Worm (Caenorhabditis elegans) whole organism, young adult: Measurements from ENCODE around the gene F52H2.5.

Experiments used
- C06A6.2 ChIP-seq: fragments of 200-800 bp; sonication (Bioruptor generic); conservative IDR thresholded peaks from 2 replicates; pipeline ENCODE4 v1.3.6; 2022; ENCODE audit warnings: missing genetic modification characterization, missing compliant biosample characterization
- C17E4.6 ChIP-seq: fragments of 200-800 bp; sonication (Bioruptor generic); IDR thresholded peaks from 2 replicates; pipeline ENCODE4 v1.3.6; 2022; ENCODE audit warnings: missing genetic modification reagents, missing genetic modification characterization, missing compliant biosample characterization
- F23B12.7 ChIP-seq: sonication (generic microtip); optimal IDR thresholded peaks from 2 replicates; lab custom pipeline; 2017; ENCODE audit warnings: missing genetic modification characterization, mild to moderate bottlenecking, missing compliant biosample characterization, antibody characterized with exemption, moderate library complexity; ENCODE audit not compliant: insufficient read depth
- F37B4.10 ChIP-seq: fragments of 200-800 bp; sonication (Bioruptor generic); IDR thresholded peaks from 2 replicates; pipeline ENCODE4 v1.3.6; 2022; ENCODE audit warnings: missing genetic modification characterization, missing compliant biosample characterization
- F52B5.7 ChIP-seq: sonication (generic microtip); optimal IDR thresholded peaks from 2 replicates; lab custom pipeline; 2016; ENCODE audit warnings: mild to moderate bottlenecking, missing genetic modification characterization, missing compliant biosample characterization
- F57A8.1 ChIP-seq: fragments of 200-800 bp; sonication (Bioruptor generic); optimal IDR thresholded peaks from 2 replicates; lab custom pipeline; 2018; ENCODE audit warnings: mild to moderate bottlenecking, missing genetic modification characterization, moderate library complexity, missing compliant biosample characterization
- Y53G8AR.9 ChIP-seq: fragments of 200-800 bp; sonication (Bioruptor generic); conservative IDR thresholded peaks from 2 replicates; pipeline ENCODE4 v1.3.6; 2022; ENCODE audit warnings: missing genetic modification reagents, missing genetic modification characterization, missing compliant biosample characterization
- aptf-3 ChIP-seq: fragments of 200-800 bp; sonication (Bioruptor generic); IDR thresholded peaks from 2 replicates; pipeline ENCODE4 v1.3.6; 2022; ENCODE audit warnings: missing genetic modification characterization, missing compliant biosample characterization
- athp-1 ChIP-seq: sonication (generic microtip); optimal IDR thresholded peaks from 2 replicates; lab custom pipeline; 2017; ENCODE audit warnings: mild to moderate bottlenecking, missing genetic modification characterization, missing compliant biosample characterization
- attf-5 ChIP-seq: fragments of 200-800 bp; sonication (Bioruptor generic); optimal IDR thresholded peaks from 2 replicates; lab custom pipeline; 2018; ENCODE audit warnings: mild to moderate bottlenecking, missing genetic modification characterization, missing compliant biosample characterization
- attf-6 ChIP-seq: fragments of 200-800 bp; sonication (Bioruptor generic); IDR thresholded peaks from 2 replicates; pipeline ENCODE4 v1.3.6; 2022; ENCODE audit warnings: missing genetic modification reagents, missing genetic modification characterization, missing compliant biosample characterization
- bed-1 ChIP-seq: fragments of 200-800 bp; sonication (Bioruptor generic); IDR thresholded peaks from 2 replicates; pipeline ENCODE4 v1.3.6; 2022; ENCODE audit warnings: missing genetic modification reagents, missing genetic modification characterization, missing compliant biosample characterization
- ceh-27 ChIP-seq: fragments of 200-800 bp; sonication (Bioruptor generic); optimal IDR thresholded peaks from 2 replicates; lab custom pipeline; 2018; ENCODE audit warnings: mild to moderate bottlenecking, missing genetic modification characterization, moderate library complexity, missing compliant biosample characterization
- ceh-91 ChIP-seq: fragments of 200-800 bp; sonication (Bioruptor generic); IDR thresholded peaks from 2 replicates; pipeline ENCODE4 v1.3.6; 2022; ENCODE audit warnings: missing genetic modification reagents, missing genetic modification characterization, missing compliant biosample characterization
- chd-7 ChIP-seq: sonication (generic microtip); optimal IDR thresholded peaks from 2 replicates; lab custom pipeline; 2016; ENCODE audit warnings: mild to moderate bottlenecking, missing genetic modification characterization, moderate library complexity, missing compliant biosample characterization
- fkh-3 ChIP-seq: sonication (generic microtip); optimal IDR thresholded peaks from 2 replicates; lab custom pipeline; 2016; ENCODE audit warnings: mild to moderate bottlenecking, missing genetic modification characterization, missing compliant biosample characterization
- gei-17 ChIP-seq: fragments of 200-800 bp; sonication (Bioruptor generic); optimal IDR thresholded peaks from 2 replicates; lab custom pipeline; 2018; ENCODE audit warnings: mild to moderate bottlenecking, missing genetic modification characterization, missing compliant biosample characterization
- hlh-26 ChIP-seq: fragments of 200-800 bp; sonication (Bioruptor generic); conservative IDR thresholded peaks from 2 replicates; pipeline ENCODE4 v1.3.6; 2022; ENCODE audit warnings: missing genetic modification reagents, missing genetic modification characterization, missing compliant biosample characterization
- hrde-1 ChIP-seq: sonication (generic microtip); optimal IDR thresholded peaks from 2 replicates; lab custom pipeline; 2016; ENCODE audit warnings: missing genetic modification characterization, mild to moderate bottlenecking, missing compliant biosample characterization, moderate library complexity, missing genotype, missing genetic modification reagents, borderline replicate concordance
- lag-1 ChIP-seq: fragments of 200-800 bp; sonication (Bioruptor generic); IDR thresholded peaks from 2 replicates; pipeline ENCODE4 v1.3.6; 2022; ENCODE audit warnings: missing genetic modification reagents, missing genetic modification characterization, missing compliant biosample characterization
- lin-35 ChIP-seq, 3 experiments: fragments of 150-350 bp in 2 of 3; sonication (generic microtip) in 1 of 3; optimal IDR thresholded peaks; 2 replicates each; lab custom pipeline; 2014 to 2018; ENCODE audit warnings: missing biosample characterization in 3 of 3, missing genetic modification characterization in 3 of 3, missing genetic modification reagents in 3 of 3
- lin-40 ChIP-seq: sonication (generic microtip); optimal IDR thresholded peaks from 2 replicates; lab custom pipeline; 2016; ENCODE audit warnings: missing genetic modification characterization, mild to moderate bottlenecking, missing compliant biosample characterization, missing genotype, missing genetic modification reagents
- nhr-27 ChIP-seq: fragments of 200-800 bp; sonication (Bioruptor generic); optimal IDR thresholded peaks from 2 replicates; lab custom pipeline; 2018; ENCODE audit warnings: mild to moderate bottlenecking, missing genetic modification characterization, moderate library complexity, missing compliant biosample characterization
- nhr-80 ChIP-seq: sonication (generic microtip); optimal IDR thresholded peaks from 2 replicates; lab custom pipeline; 2016; ENCODE audit warnings: missing genetic modification characterization, missing compliant biosample characterization
- snpc-1.1 ChIP-seq: sonication (generic microtip); optimal IDR thresholded peaks from 2 replicates; lab custom pipeline; 2017; ENCODE audit warnings: missing genetic modification characterization, mild to moderate bottlenecking, missing compliant biosample characterization, antibody characterized with exemption, moderate library complexity, missing genotype, missing genetic modification reagents; ENCODE audit not compliant: insufficient read depth
- snpc-1.3 ChIP-seq: sonication (generic microtip); optimal IDR thresholded peaks from 2 replicates; lab custom pipeline; 2017; ENCODE audit warnings: missing genetic modification characterization, mild to moderate bottlenecking, missing compliant biosample characterization, antibody characterized with exemption, moderate library complexity, missing genotype, missing genetic modification reagents; ENCODE audit not compliant: insufficient read depth
- snpc-3.4 ChIP-seq: sonication (generic microtip); optimal IDR thresholded peaks from 2 replicates; lab custom pipeline; 2017; ENCODE audit warnings: missing genetic modification characterization, mild to moderate bottlenecking, missing compliant biosample characterization, antibody characterized with exemption, moderate library complexity, missing genotype, missing genetic modification reagents
- tbp1 ChIP-seq: fragments of 200-800 bp; sonication (Bioruptor generic); optimal IDR thresholded peaks from 2 replicates; lab custom pipeline; 2018; ENCODE audit warnings: mild to moderate bottlenecking, missing genetic modification characterization, missing compliant biosample characterization
- tbx-9 ChIP-seq: sonication (generic microtip); optimal IDR thresholded peaks from 2 replicates; lab custom pipeline; 2016; ENCODE audit warnings: borderline replicate concordance, missing genetic modification characterization, inconsistent platforms, missing compliant biosample characterization
- xnd-1 ChIP-seq: sonication (generic microtip); optimal IDR thresholded peaks from 2 replicates; lab custom pipeline; 2016; ENCODE audit warnings: missing genotype, missing genetic modification reagents, missing genetic modification characterization, missing compliant biosample characterization
- ztf-18 ChIP-seq: sonication (generic microtip); optimal IDR thresholded peaks from 2 replicates; lab custom pipeline; 2016; ENCODE audit warnings: missing genotype, mild to moderate bottlenecking, missing genetic modification characterization, missing compliant biosample characterization
- ztf-22 ChIP-seq: fragments of 200-800 bp; sonication (Bioruptor generic); optimal IDR thresholded peaks from 2 replicates; lab custom pipeline; 2018; ENCODE audit warnings: mild to moderate bottlenecking, missing genetic modification characterization, moderate library complexity, missing compliant biosample characterization
- ztf-25 ChIP-seq: fragments of 200-800 bp; sonication (Bioruptor generic); IDR thresholded peaks from 2 replicates; pipeline ENCODE4 v1.3.6; 2022; ENCODE audit warnings: missing genetic modification reagents, missing genetic modification characterization, missing compliant biosample characterization

F52H2.5 gene

DNA sequence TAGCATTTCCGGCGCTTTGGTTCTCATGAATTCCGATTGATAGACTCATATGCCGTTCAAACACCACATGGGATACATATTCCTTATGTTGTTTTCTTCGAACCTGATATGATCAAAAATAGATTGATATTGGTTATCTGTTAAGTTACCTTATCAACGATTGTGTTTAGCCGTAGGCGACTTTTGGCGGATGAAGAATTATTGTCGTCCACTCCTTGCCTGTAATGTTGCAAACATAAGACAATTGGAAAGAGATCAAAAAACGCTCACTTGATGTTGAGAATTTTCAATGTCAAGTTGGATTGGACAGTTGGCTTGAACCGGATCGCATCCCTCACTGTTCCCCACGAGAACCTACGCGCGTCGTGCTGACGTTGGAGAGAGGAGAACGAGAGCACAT lies 7.9 kb upstream of the F52H2.5 start (continued):
- no peak for TF ChIP-seq F23B12.7
- TF ChIP-seq chd-7 (tag; lab: Kevin White, UChicago) = no peak
- no peak for TF ChIP-seq hlh-26 (GFP tag; lab: Robert Waterston, UW)
- no peak for TF ChIP-seq C06A6.2 (GFP tag; lab: Robert Waterston, UW)

DNA sequence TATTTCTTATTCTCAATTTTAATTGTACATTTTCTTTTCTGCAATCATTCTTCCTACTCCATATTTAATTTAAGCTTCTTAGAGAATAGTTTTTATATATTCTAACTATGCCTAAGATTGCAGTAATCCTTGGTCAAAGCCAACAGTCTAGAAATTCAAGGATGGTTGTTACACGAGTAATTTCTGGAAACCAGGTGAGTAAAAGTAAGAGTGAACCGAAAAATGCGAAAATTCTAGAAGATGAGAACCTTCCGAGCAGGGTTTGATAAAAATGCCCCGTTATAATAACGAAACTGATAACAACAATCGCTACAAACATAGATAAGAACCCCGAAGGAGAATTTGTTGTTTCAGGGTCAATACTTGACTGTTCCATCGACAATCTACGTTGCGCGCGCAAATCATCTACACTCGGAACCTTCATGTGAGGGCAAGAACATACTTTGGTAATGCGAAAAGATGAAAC lies 5.5 kb upstream of the F52H2.5 start, which contains the start of gene F52H2.15:
Gene F52H2.15, plus strand, starts transcription at position 51 of the 466 bp plus-strand sequence.
- TF ChIP-seq nhr-80 = peak; percentile 49
- TF ChIP-seq hlh-26 (GFP tag; lab: Robert Waterston, UW) = no peak

DNA sequence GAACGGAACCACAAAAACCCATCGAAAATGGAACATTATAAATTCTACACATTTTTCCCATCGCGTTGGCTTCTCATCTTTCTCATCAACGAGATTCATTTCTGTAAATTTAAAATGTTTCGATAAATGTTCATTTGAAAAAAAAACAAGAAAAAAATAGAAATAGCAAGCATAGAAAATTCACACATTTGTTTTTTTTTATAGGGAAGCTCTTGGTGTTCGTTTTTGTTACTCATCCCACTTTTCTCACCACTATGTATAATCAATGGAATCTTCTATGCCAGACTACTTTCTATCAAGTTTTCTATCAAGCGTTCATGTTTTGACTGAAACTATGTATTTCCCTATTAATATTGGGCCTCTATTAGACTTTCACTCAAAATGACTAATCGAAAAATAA lies 4.2 kb upstream of the F52H2.5 start, which contains the start of gene dhcr-24:
Gene dhcr-24, minus strand, starts transcription at position 101 of the 400 bp plus-strand sequence.
- no peak for TF ChIP-seq hrde-1 (tag; lab: Kevin White, UChicago)
- TF ChIP-seq gei-17 (GFP tag; lab: Kevin White, UChicago) = no peak
- TF ChIP-seq F37B4.10 (GFP tag; lab: Robert Waterston, UW) = no peak
- TF ChIP-seq snpc-1.3 (tag; lab: Kevin White, UChicago) = no peak
- TF ChIP-seq xnd-1 (tag; lab: Kevin White, UChicago) = no peak
- TF ChIP-seq F52B5.7 (tag; lab: Kevin White, UChicago) = no peak
- no peak for TF ChIP-seq lag-1 (GFP tag; lab: Robert Waterston, UW)
- TF ChIP-seq nhr-27 = no peak
- no peak for TF ChIP-seq aptf-3 (GFP tag; lab: Robert Waterston, UW)
- no peak for TF ChIP-seq F57A8.1 (GFP tag; lab: Kevin White, UChicago)
- TF ChIP-seq tbx-9 (tag; lab: Kevin White, UChicago) = no peak
- TF ChIP-seq, all 124 proteins: peak for 0

DNA sequence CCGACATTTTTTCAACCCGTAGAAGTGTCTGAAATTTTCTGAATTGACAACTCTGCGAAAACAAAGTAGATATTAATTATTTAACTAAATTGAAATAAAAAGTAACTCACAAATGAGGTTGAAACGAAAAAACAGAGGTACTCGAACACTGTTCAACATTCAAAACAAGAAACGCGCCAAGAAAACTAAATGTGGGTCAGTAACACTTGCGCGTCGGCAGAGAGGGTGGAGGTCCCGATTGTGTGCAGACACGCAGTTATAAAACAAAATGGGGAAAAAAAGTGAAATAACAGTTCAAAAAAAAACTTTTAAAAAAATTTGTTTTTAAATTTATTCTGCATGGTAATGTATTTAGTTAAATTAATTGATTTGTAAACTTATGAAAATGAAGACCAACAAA lies 480 bp downstream of the F52H2.5 start:
- no peak for TF ChIP-seq ztf-25 (GFP tag; lab: Robert Waterston, UW)
- TF ChIP-seq lin-35 (GFP tag; optimal IDR thresholded peaks at IDR 0.05; lab: Kevin White, UChicago) = no peak
- no peak for TF ChIP-seq Y53G8AR.9
- no peak for TF ChIP-seq bed-1 (GFP tag; lab: Robert Waterston, UW)
- TF ChIP-seq lin-40 (tag; lab: Kevin White, UChicago) = peak; percentile 60
- no peak for TF ChIP-seq snpc-1.1 (tag; lab: Kevin White, UChicago)
- peak; percentile 87 for TF ChIP-seq ztf-18 (tag; lab: Kevin White, UChicago)
- no peak for TF ChIP-seq attf-6 (GFP tag; lab: Robert Waterston, UW)
- TF ChIP-seq ztf-22 = no peak
- no peak for TF ChIP-seq tbp1
- no peak for TF ChIP-seq ceh-91 (GFP tag; lab: Robert Waterston, UW)
- TF ChIP-seq attf-5 (GFP tag; lab: Kevin White, UChicago) = no peak
- TF ChIP-seq ceh-27 (GFP tag; lab: Kevin White, UChicago) = peak; percentile 2
- TF ChIP-seq C17E4.6 (GFP tag; lab: Robert Waterston, UW) = no peak
- TF ChIP-seq snpc-3.4 (tag; lab: Kevin White, UChicago) = no peak
- TF ChIP-seq athp-1 (tag; lab: Kevin White, UChicago) = no peak
- TF ChIP-seq fkh-3 (tag; lab: Kevin White, UChicago) = no peak
